Worm (Caenorhabditis elegans) whole organism, L2 larva: ENCODE results near the gene lsm-3.
A peak's percentile ranks its signal among the peaks of the same experiment; 100 is the strongest.

Experiments used
- C34F6.9 ChIP-seq: fragments of 150-350 bp; optimal IDR thresholded peaks from 2 replicates; lab custom pipeline; 2014; ENCODE audit warnings: missing biosample characterization, missing genetic modification characterization
- F13H6.1 ChIP-seq: sonication (generic microtip); optimal IDR thresholded peaks from 2 replicates; lab custom pipeline; 2016; ENCODE audit warnings: missing genetic modification characterization, missing compliant biosample characterization
- Y55F3AM.14 ChIP-seq: fragments of 200-800 bp; sonication (Bioruptor generic); optimal IDR thresholded peaks from 2 replicates; lab custom pipeline; 2018; ENCODE audit warnings: mild to moderate bottlenecking, missing genetic modification characterization, missing compliant biosample characterization
- ZK546.5 ChIP-seq: sonication (generic microtip); optimal IDR thresholded peaks from 2 replicates; lab custom pipeline; 2017; ENCODE audit warnings: missing biosample characterization, missing genetic modification characterization
- alr-1 ChIP-seq: fragments of 150-350 bp; optimal IDR thresholded peaks from 2 replicates; lab custom pipeline; 2014; ENCODE audit warnings: missing biosample characterization, missing genetic modification characterization
- aly-2 ChIP-seq: fragments of 150-350 bp; optimal IDR thresholded peaks from 2 replicates; lab custom pipeline; 2014; ENCODE audit warnings: missing biosample characterization, missing genetic modification characterization
- ama-1 ChIP-seq: fragments of 150-350 bp; optimal IDR thresholded peaks from 2 replicates; lab custom pipeline; 2018; ENCODE audit warnings: inconsistent platforms
- blmp-1 ChIP-seq: sonication (generic microtip); optimal IDR thresholded peaks from 2 replicates; lab custom pipeline; 2017; ENCODE audit warnings: missing genetic modification characterization, mild to moderate bottlenecking, missing compliant biosample characterization, antibody characterized with exemption, moderate library complexity; ENCODE audit not compliant: insufficient read depth
- ceh-16 ChIP-seq: fragments of 150-350 bp; optimal IDR thresholded peaks from 2 replicates; lab custom pipeline; 2014; ENCODE audit warnings: missing biosample characterization, missing genetic modification characterization
- ceh-82 ChIP-seq: fragments of 150-350 bp; optimal IDR thresholded peaks from 2 replicates; lab custom pipeline; 2014; ENCODE audit warnings: missing biosample characterization, missing genetic modification characterization
- crh-2 ChIP-seq: sonication (generic microtip); optimal IDR thresholded peaks from 2 replicates; lab custom pipeline; 2017; ENCODE audit warnings: missing biosample characterization, missing genetic modification characterization
- dmd-4 ChIP-seq: sonication (generic microtip); optimal IDR thresholded peaks from 2 replicates; lab custom pipeline; 2017; ENCODE audit warnings: missing biosample characterization, missing genetic modification characterization
- elt-1 ChIP-seq: fragments of 150-350 bp; optimal IDR thresholded peaks from 2 replicates; lab custom pipeline; 2014; ENCODE audit warnings: missing biosample characterization, missing genetic modification characterization
- fos-1 ChIP-seq: fragments of 150-350 bp; optimal IDR thresholded peaks from 2 replicates; lab custom pipeline; 2014; ENCODE audit warnings: missing biosample characterization, missing genetic modification characterization
- gmeb-1 ChIP-seq: fragments of 150-350 bp; optimal IDR thresholded peaks from 2 replicates; lab custom pipeline; 2014; ENCODE audit warnings: missing biosample characterization, missing genetic modification characterization
- lin-11 ChIP-seq: fragments of 150-350 bp; sonication (generic microtip); optimal IDR thresholded peaks from 2 replicates; lab custom pipeline; 2014; ENCODE audit warnings: missing biosample characterization, missing genetic modification characterization, inconsistent platforms, mixed read lengths
- lin-13 ChIP-seq: fragments of 150-350 bp; optimal IDR thresholded peaks from 2 replicates; lab custom pipeline; 2014; ENCODE audit warnings: missing biosample characterization, missing genetic modification reagents, missing genetic modification characterization
- lin-39 ChIP-seq: fragments of 150-350 bp; optimal IDR thresholded peaks from 2 replicates; lab custom pipeline; 2014; ENCODE audit warnings: missing biosample characterization, missing genetic modification reagents, missing genetic modification characterization
- lsy-2 ChIP-seq, 2 experiments: fragments of 150-350 bp in 1 of 2; sonication (generic microtip) in 1 of 2; optimal IDR thresholded peaks; 2 replicates each; lab custom pipeline; 2014 to 2017; ENCODE audit warnings: missing biosample characterization in 2 of 2, missing genetic modification characterization in 2 of 2
- mbf-1 ChIP-seq: sonication (generic microtip); optimal IDR thresholded peaks from 2 replicates; lab custom pipeline; 2017; ENCODE audit warnings: missing biosample characterization, missing genetic modification characterization
- nhr-11 ChIP-seq: fragments of 150-350 bp; optimal IDR thresholded peaks from 2 replicates; lab custom pipeline; 2014; ENCODE audit warnings: missing biosample characterization, missing genetic modification characterization
- nhr-129 ChIP-seq: fragments of 150-350 bp; optimal IDR thresholded peaks from 2 replicates; lab custom pipeline; 2014; ENCODE audit warnings: missing biosample characterization, missing genetic modification characterization
- nhr-21 ChIP-seq: fragments of 150-350 bp; optimal IDR thresholded peaks from 2 replicates; lab custom pipeline; 2014; ENCODE audit warnings: missing biosample characterization, missing genetic modification characterization
- nhr-25 ChIP-seq: fragments of 150-350 bp; sonication (generic microtip); optimal IDR thresholded peaks from 3 replicates; lab custom pipeline; 2014; ENCODE audit warnings: missing biosample characterization, missing genetic modification characterization
- nhr-6 ChIP-seq: fragments of 150-350 bp; optimal IDR thresholded peaks from 2 replicates; lab custom pipeline; 2014; ENCODE audit warnings: missing biosample characterization, missing genetic modification characterization
- peb-1 ChIP-seq: fragments of 150-350 bp; optimal IDR thresholded peaks from 2 replicates; lab custom pipeline; 2014; ENCODE audit warnings: missing biosample characterization, missing genetic modification characterization
- sem-4 ChIP-seq: fragments of 150-350 bp; optimal IDR thresholded peaks from 2 replicates; lab custom pipeline; 2014; ENCODE audit warnings: missing biosample characterization, missing genetic modification reagents, missing genetic modification characterization
- skn-1 ChIP-seq: sonication (generic microtip); optimal IDR thresholded peaks from 2 replicates; lab custom pipeline; 2017; ENCODE audit warnings: missing biosample characterization, missing genetic modification characterization
- sma-3 ChIP-seq: sonication (generic microtip); optimal IDR thresholded peaks from 2 replicates; lab custom pipeline; 2016; ENCODE audit warnings: missing genetic modification reagents, missing genetic modification characterization, missing compliant biosample characterization
- snpc-4 ChIP-seq: fragments of 150-350 bp; optimal IDR thresholded peaks from 2 replicates; lab custom pipeline; 2014; ENCODE audit warnings: missing biosample characterization, missing genetic modification characterization
- unc-55 ChIP-seq: fragments of 150-350 bp; sonication (generic microtip); optimal IDR thresholded peaks from 3 replicates; lab custom pipeline; 2014; ENCODE audit warnings: missing biosample characterization, missing genetic modification reagents, missing genetic modification characterization
- unc-62 ChIP-seq: fragments of 150-350 bp; optimal IDR thresholded peaks from 2 replicates; lab custom pipeline; 2014; ENCODE audit warnings: missing biosample characterization, missing genetic modification reagents, missing genetic modification characterization
- zag-1 ChIP-seq: fragments of 150-350 bp; optimal IDR thresholded peaks from 2 replicates; lab custom pipeline; 2014; ENCODE audit warnings: missing biosample characterization, missing genetic modification characterization
- ztf-1 ChIP-seq: fragments of 200-800 bp; sonication (Bioruptor generic); conservative IDR thresholded peaks from 2 replicates; pipeline ENCODE4 v1.3.6; 2022; ENCODE audit warnings: missing genetic modification characterization, missing compliant biosample characterization
- ztf-11 ChIP-seq: sonication (generic microtip); optimal IDR thresholded peaks from 2 replicates; lab custom pipeline; 2017; ENCODE audit warnings: missing biosample characterization, missing genetic modification characterization

The lsm-3 gene

DNA sequence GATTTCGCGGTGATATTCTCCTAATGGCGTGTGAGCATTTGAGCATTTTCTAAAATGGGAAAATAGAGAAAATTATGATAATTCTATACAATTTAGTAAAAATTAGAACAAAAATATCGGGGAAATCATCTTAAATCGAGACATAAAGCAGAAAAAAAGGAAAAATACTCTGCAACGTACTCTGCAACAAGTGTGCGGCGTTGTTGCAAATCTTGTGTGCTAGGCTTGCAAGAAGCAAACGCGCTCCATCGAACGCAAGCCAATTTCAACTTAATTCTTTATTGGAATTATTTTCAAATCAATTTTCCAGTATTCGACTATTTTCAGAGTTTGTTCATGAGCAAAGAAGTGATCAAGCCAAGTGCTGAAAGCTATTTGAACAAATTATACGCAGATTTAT, 960 bp upstream of the lsm-3 start, which contains the start of the genes Y62E10A.20, Y62E10A.23 and mdt-9 (continued):
- TF ChIP-seq dmd-4 (tag; lab: Kevin White, UChicago) = no peak
- TF ChIP-seq fos-1 (tag; lab: Kevin White, UChicago) = peak; percentile 32
- peak; percentile 73 for TF ChIP-seq lin-11 (tag; lab: Kevin White, UChicago)

DNA sequence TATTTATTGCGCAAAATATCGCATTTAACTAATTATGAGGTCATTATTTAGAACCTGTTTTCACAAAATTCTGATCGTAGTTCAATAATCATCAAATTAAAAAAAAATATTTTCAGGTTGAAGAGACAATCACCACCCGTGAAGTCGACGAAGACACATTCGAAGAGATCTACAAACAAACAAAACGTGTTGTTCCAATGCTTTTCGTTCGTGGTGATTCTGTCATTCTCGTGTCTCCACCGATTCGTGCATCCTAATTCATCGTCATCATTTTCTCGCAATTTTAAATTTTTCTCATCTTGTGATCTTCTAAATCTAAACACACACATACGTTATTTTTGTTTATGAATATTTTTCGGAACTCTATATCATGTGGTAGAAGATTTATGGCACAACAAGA, 1.8 kb downstream of the lsm-3 start:
- TF ChIP-seq ceh-16 (tag; lab: Kevin White, UChicago) (no peak), fos-1 (tag; lab: Kevin White, UChicago) (no peak), nhr-129 (tag; lab: Kevin White, UChicago) (peak; percentile 16), blmp-1 (tag; lab: Kevin White, UChicago) (no peak), lin-13 (GFP tag; lab: Kevin White, UChicago) (no peak), nhr-6 (tag; lab: Kevin White, UChicago) (peak; percentile 28), crh-2 (tag; lab: Kevin White, UChicago) (peak; percentile 9), ztf-1 (no peak), lin-11 (tag; lab: Kevin White, UChicago) (no peak), gmeb-1 (tag; lab: Kevin White, UChicago) (peak; percentile 40), nhr-21 (tag; lab: Kevin White, UChicago) (peak; percentile 84), dmd-4 (tag; lab: Kevin White, UChicago) (no peak), Y55F3AM.14 (GFP tag; lab: Kevin White, UChicago) (peak; percentile 57), F13H6.1 (tag; lab: Kevin White, UChicago) (no peak), ama-1 (lab: Kevin White, UChicago) (peak; percentile 44), lsy-2 (tag; optimal IDR thresholded peaks at IDR 0.05; lab: Kevin White, UChicago) (peak in 1 of 2 experiments; percentile 3), unc-55 (GFP tag; lab: Kevin White, UChicago) (peak; percentile 7), sem-4 (tag; lab: Kevin White, UChicago) (no peak), ceh-82 (tag; lab: Kevin White, UChicago) (no peak), nhr-25 (peak; percentile 48), peb-1 (tag; lab: Kevin White, UChicago) (no peak), C34F6.9 (tag; lab: Kevin White, UChicago) (no peak), mbf-1 (tag; lab: Kevin White, UChicago) (no peak), skn-1 (tag; lab: Kevin White, UChicago) (no peak), ZK546.5 (tag; lab: Kevin White, UChicago) (no peak), aly-2 (tag; lab: Kevin White, UChicago) (no peak), ztf-11 (tag; lab: Kevin White, UChicago) (no peak), nhr-11 (tag; lab: Kevin White, UChicago) (no peak), sma-3 (GFP tag; lab: Kevin White, UChicago) (no peak)

DNA sequence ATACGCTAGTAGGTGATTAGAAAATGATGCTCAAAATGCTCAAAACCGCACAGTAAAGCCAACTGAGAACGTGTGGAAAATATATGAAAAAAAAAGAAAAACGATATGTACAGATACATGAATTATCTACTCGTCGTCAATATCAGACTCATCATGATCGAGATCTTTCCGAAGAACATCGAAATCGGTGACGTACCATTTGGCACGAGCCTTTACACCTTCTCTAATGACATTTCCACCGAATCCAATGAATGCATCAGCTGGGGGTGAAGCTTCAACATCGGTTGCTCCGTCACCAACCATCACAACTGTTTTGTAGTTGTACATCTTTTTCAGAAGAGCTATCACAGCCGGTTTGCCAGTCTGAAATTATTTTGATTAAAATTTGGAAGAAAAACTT, 2.2 kb downstream of the lsm-3 start:
- TF ChIP-seq aly-2 (tag; lab: Kevin White, UChicago) (no peak), ztf-1 (0 out of 2 replicates have a peak, but pooled peaks have one; percentile 77)

DNA sequence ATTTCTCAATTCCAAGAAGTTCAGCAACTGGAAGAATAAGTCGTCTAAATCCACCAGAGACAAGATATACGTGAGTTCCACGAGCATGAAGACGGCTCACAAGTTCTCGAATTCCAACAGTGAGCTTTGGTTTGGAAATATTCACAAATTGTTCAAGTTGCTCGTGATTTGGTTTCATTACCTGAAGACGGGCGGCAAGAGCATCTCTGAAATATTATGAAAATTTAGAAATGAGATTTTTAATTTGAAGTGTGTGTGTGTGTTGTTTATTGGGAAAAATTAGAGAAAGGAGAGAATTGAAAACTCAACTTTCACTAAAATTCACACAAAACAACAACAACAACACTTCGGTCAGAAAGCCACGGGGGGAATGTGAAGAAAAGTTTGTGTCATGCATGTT, 3.8 kb downstream of the lsm-3 start:
- peak; percentile 8 for TF ChIP-seq nhr-129 (tag; lab: Kevin White, UChicago)
- no peak for TF ChIP-seq elt-1 (tag; lab: Kevin White, UChicago)

DNA sequence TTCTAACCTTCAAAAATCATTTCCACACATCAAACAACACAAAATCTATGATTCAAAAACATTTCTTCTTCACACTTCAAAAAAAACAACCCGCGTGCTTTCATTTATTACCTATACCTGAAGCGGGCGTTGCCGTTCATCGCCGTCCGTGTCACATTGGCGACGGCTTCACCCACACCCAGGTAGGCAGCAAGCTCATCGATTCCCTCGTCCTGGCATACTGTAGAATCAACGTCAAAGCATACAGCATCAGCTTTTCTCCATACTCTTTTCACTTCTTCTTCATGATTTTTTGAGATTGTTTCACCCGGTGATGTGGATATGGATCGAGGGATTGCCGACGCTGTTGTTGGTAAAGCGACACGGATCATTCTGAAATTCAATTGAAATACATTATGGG, 5.2 kb downstream of the lsm-3 start:
- no peak for TF ChIP-seq ama-1 (lab: Kevin White, UChicago)
- TF ChIP-seq F13H6.1 (tag; lab: Kevin White, UChicago) = no peak
- TF ChIP-seq fos-1 (tag; lab: Kevin White, UChicago) = no peak
- no peak for TF ChIP-seq lin-39 (tag; lab: Kevin White, UChicago)
- no peak for TF ChIP-seq gmeb-1 (tag; lab: Kevin White, UChicago)
- TF ChIP-seq snpc-4 (tag; lab: Kevin White, UChicago) = no peak
- no peak for TF ChIP-seq ceh-82 (tag; lab: Kevin White, UChicago)
- TF ChIP-seq nhr-21 (tag; lab: Kevin White, UChicago) = no peak
- TF ChIP-seq unc-62 = no peak
- no peak for TF ChIP-seq nhr-6 (tag; lab: Kevin White, UChicago)
- no peak for TF ChIP-seq zag-1
- no peak for TF ChIP-seq ZK546.5 (tag; lab: Kevin White, UChicago)
- TF ChIP-seq alr-1 (tag; lab: Kevin White, UChicago) = no peak
- TF ChIP-seq C34F6.9 (tag; lab: Kevin White, UChicago) = no peak
